Worm (Caenorhabditis elegans) whole organism, young adult: ENCODE data around the gene R07B7.6.

ENCODE experiments used
- Y79H2A.3 ChIP-seq: fragments of 200-800 bp; sonication (Bioruptor generic); conservative IDR thresholded peaks from 2 replicates; pipeline ENCODE4 v1.3.6; 2022; ENCODE audit warnings: missing genetic modification reagents, missing genetic modification characterization, missing compliant biosample characterization
- ama-1 ChIP-seq, 3 experiments: fragments of 150-350 bp in 1 of 3; sonication (generic microtip) in 2 of 3; optimal IDR thresholded peaks; 2 replicates each; lab custom pipeline; 2014 to 2018; ENCODE audit warnings: missing biosample characterization in 2 of 3, missing genetic modification characterization in 2 of 3, missing genetic modification reagents in 2 of 3
- lag-1 ChIP-seq: fragments of 200-800 bp; sonication (Bioruptor generic); IDR thresholded peaks from 2 replicates; pipeline ENCODE4 v1.3.6; 2022; ENCODE audit warnings: missing genetic modification reagents, missing genetic modification characterization, missing compliant biosample characterization
- lin-54 ChIP-seq: fragments of 200-800 bp; sonication (Bioruptor generic); optimal IDR thresholded peaks from 2 replicates; lab custom pipeline; 2018; ENCODE audit warnings: mild to moderate bottlenecking, missing genetic modification characterization, missing compliant biosample characterization
- sea-2 ChIP-seq: fragments of 200-800 bp; sonication (Bioruptor generic); IDR thresholded peaks from 2 replicates; pipeline ENCODE4 v1.3.6; 2022; ENCODE audit warnings: missing genetic modification characterization, missing compliant biosample characterization

ce11 chrV:12032060-12032459 lies 42.7 kb downstream of the R07B7.6 start, which contains the start of gene pkc-1:
- TF ChIP-seq sea-2 (GFP tag; lab: Robert Waterston, UW) (no peak), Y79H2A.3 (GFP tag; lab: Robert Waterston, UW) (no peak), lag-1 (no peak), ama-1 (optimal IDR thresholded peaks at IDR 0.05; lab: Kevin White, UChicago) (no peak), ama-1 (GFP tag; optimal IDR thresholded peaks at IDR 0.05; lab: Kevin White, UChicago) (no peak), lin-54 (no peak)
